Worm (Caenorhabditis elegans) whole organism, L2 larva: ENCODE measurements around the gene Y55F3AM.13.

ENCODE experiments used
- F13H6.1 ChIP-seq: sonication (generic microtip); optimal IDR thresholded peaks from 2 replicates; lab custom pipeline; 2016; ENCODE audit warnings: missing genetic modification characterization, missing compliant biosample characterization
- R02D3.7 ChIP-seq: fragments of 150-350 bp; optimal IDR thresholded peaks from 2 replicates; lab custom pipeline; 2014; ENCODE audit warnings: missing biosample characterization, missing genetic modification characterization
- Y55F3AM.14 ChIP-seq: fragments of 200-800 bp; sonication (Bioruptor generic); optimal IDR thresholded peaks from 2 replicates; lab custom pipeline; 2018; ENCODE audit warnings: mild to moderate bottlenecking, missing genetic modification characterization, missing compliant biosample characterization
- alr-1 ChIP-seq: fragments of 150-350 bp; optimal IDR thresholded peaks from 2 replicates; lab custom pipeline; 2014; ENCODE audit warnings: missing biosample characterization, missing genetic modification characterization
- ama-1 ChIP-seq: fragments of 150-350 bp; optimal IDR thresholded peaks from 2 replicates; lab custom pipeline; 2018; ENCODE audit warnings: inconsistent platforms
- blmp-1 ChIP-seq: sonication (generic microtip); optimal IDR thresholded peaks from 2 replicates; lab custom pipeline; 2017; ENCODE audit warnings: missing genetic modification characterization, mild to moderate bottlenecking, missing compliant biosample characterization, antibody characterized with exemption, moderate library complexity; ENCODE audit not compliant: insufficient read depth
- ceh-16 ChIP-seq: fragments of 150-350 bp; optimal IDR thresholded peaks from 2 replicates; lab custom pipeline; 2014; ENCODE audit warnings: missing biosample characterization, missing genetic modification characterization
- ceh-82 ChIP-seq: fragments of 150-350 bp; optimal IDR thresholded peaks from 2 replicates; lab custom pipeline; 2014; ENCODE audit warnings: missing biosample characterization, missing genetic modification characterization
- crh-2 ChIP-seq: sonication (generic microtip); optimal IDR thresholded peaks from 2 replicates; lab custom pipeline; 2017; ENCODE audit warnings: missing biosample characterization, missing genetic modification characterization
- dmd-4 ChIP-seq: sonication (generic microtip); optimal IDR thresholded peaks from 2 replicates; lab custom pipeline; 2017; ENCODE audit warnings: missing biosample characterization, missing genetic modification characterization
- egl-27 ChIP-seq: sonication (generic microtip); optimal IDR thresholded peaks from 3 replicates; lab custom pipeline; 2017; ENCODE audit warnings: missing biosample characterization, missing genetic modification reagents, missing genetic modification characterization
- elt-1 ChIP-seq: fragments of 150-350 bp; optimal IDR thresholded peaks from 2 replicates; lab custom pipeline; 2014; ENCODE audit warnings: missing biosample characterization, missing genetic modification characterization
- elt-3 ChIP-seq: sonication (generic microtip); optimal IDR thresholded peaks from 2 replicates; lab custom pipeline; 2017; ENCODE audit warnings: missing biosample characterization, missing genetic modification characterization
- fos-1 ChIP-seq: fragments of 150-350 bp; optimal IDR thresholded peaks from 2 replicates; lab custom pipeline; 2014; ENCODE audit warnings: missing biosample characterization, missing genetic modification characterization
- gmeb-1 ChIP-seq: fragments of 150-350 bp; optimal IDR thresholded peaks from 2 replicates; lab custom pipeline; 2014; ENCODE audit warnings: missing biosample characterization, missing genetic modification characterization
- lin-11 ChIP-seq: fragments of 150-350 bp; sonication (generic microtip); optimal IDR thresholded peaks from 2 replicates; lab custom pipeline; 2014; ENCODE audit warnings: missing biosample characterization, missing genetic modification characterization, inconsistent platforms, mixed read lengths
- lin-13 ChIP-seq: fragments of 150-350 bp; optimal IDR thresholded peaks from 2 replicates; lab custom pipeline; 2014; ENCODE audit warnings: missing biosample characterization, missing genetic modification reagents, missing genetic modification characterization
- lin-39 ChIP-seq: fragments of 150-350 bp; optimal IDR thresholded peaks from 2 replicates; lab custom pipeline; 2014; ENCODE audit warnings: missing biosample characterization, missing genetic modification reagents, missing genetic modification characterization
- mab-5 ChIP-seq: fragments of 150-350 bp; optimal IDR thresholded peaks from 2 replicates; lab custom pipeline; 2014; ENCODE audit warnings: missing biosample characterization, missing genetic modification characterization
- mbf-1 ChIP-seq: sonication (generic microtip); optimal IDR thresholded peaks from 2 replicates; lab custom pipeline; 2017; ENCODE audit warnings: missing biosample characterization, missing genetic modification characterization
- nhr-10 ChIP-seq: sonication (generic microtip); optimal IDR thresholded peaks from 2 replicates; lab custom pipeline; 2017; ENCODE audit warnings: missing biosample characterization, missing genetic modification characterization
- nhr-11 ChIP-seq: fragments of 150-350 bp; optimal IDR thresholded peaks from 2 replicates; lab custom pipeline; 2014; ENCODE audit warnings: missing biosample characterization, missing genetic modification characterization
- nhr-12 ChIP-seq: fragments of 150-350 bp; optimal IDR thresholded peaks from 2 replicates; lab custom pipeline; 2014; ENCODE audit warnings: missing biosample characterization, missing genetic modification characterization
- nhr-129 ChIP-seq: fragments of 150-350 bp; optimal IDR thresholded peaks from 2 replicates; lab custom pipeline; 2014; ENCODE audit warnings: missing biosample characterization, missing genetic modification characterization
- nhr-23 ChIP-seq: fragments of 150-350 bp; optimal IDR thresholded peaks from 2 replicates; lab custom pipeline; 2014; ENCODE audit warnings: missing biosample characterization, missing genetic modification reagents, missing genetic modification characterization
- nhr-237 ChIP-seq: fragments of 150-350 bp; optimal IDR thresholded peaks from 2 replicates; lab custom pipeline; 2014; ENCODE audit warnings: missing biosample characterization, missing genetic modification characterization
- nhr-25 ChIP-seq: fragments of 150-350 bp; sonication (generic microtip); optimal IDR thresholded peaks from 3 replicates; lab custom pipeline; 2014; ENCODE audit warnings: missing biosample characterization, missing genetic modification characterization
- nhr-6 ChIP-seq: fragments of 150-350 bp; optimal IDR thresholded peaks from 2 replicates; lab custom pipeline; 2014; ENCODE audit warnings: missing biosample characterization, missing genetic modification characterization
- nhr-77 ChIP-seq: fragments of 150-350 bp; optimal IDR thresholded peaks from 2 replicates; lab custom pipeline; 2014; ENCODE audit warnings: missing biosample characterization, missing genetic modification characterization
- peb-1 ChIP-seq: fragments of 150-350 bp; optimal IDR thresholded peaks from 2 replicates; lab custom pipeline; 2014; ENCODE audit warnings: missing biosample characterization, missing genetic modification characterization
- sem-4 ChIP-seq: fragments of 150-350 bp; optimal IDR thresholded peaks from 2 replicates; lab custom pipeline; 2014; ENCODE audit warnings: missing biosample characterization, missing genetic modification reagents, missing genetic modification characterization
- skn-1 ChIP-seq: sonication (generic microtip); optimal IDR thresholded peaks from 2 replicates; lab custom pipeline; 2017; ENCODE audit warnings: missing biosample characterization, missing genetic modification characterization
- sma-3 ChIP-seq: sonication (generic microtip); optimal IDR thresholded peaks from 2 replicates; lab custom pipeline; 2016; ENCODE audit warnings: missing genetic modification reagents, missing genetic modification characterization, missing compliant biosample characterization
- sma-9 ChIP-seq, 2 experiments: fragments of 150-350 bp in 1 of 2; sonication (generic microtip) in 1 of 2; optimal IDR thresholded peaks; 2 replicates each; lab custom pipeline; 2014 to 2016; ENCODE audit warnings: missing genetic modification characterization in 2 of 2, mild to moderate bottlenecking in 1 of 2, missing biosample characterization in 1 of 2, missing compliant biosample characterization in 1 of 2, missing genetic modification reagents in 1 of 2, moderate library complexity in 1 of 2
- snpc-4 ChIP-seq: fragments of 150-350 bp; optimal IDR thresholded peaks from 2 replicates; lab custom pipeline; 2014; ENCODE audit warnings: missing biosample characterization, missing genetic modification characterization
- unc-39 ChIP-seq: fragments of 150-350 bp; optimal IDR thresholded peaks from 2 replicates; lab custom pipeline; 2014; ENCODE audit warnings: missing biosample characterization, missing genetic modification characterization
- unc-62 ChIP-seq: fragments of 150-350 bp; optimal IDR thresholded peaks from 2 replicates; lab custom pipeline; 2014; ENCODE audit warnings: missing biosample characterization, missing genetic modification reagents, missing genetic modification characterization
- zag-1 ChIP-seq: fragments of 150-350 bp; optimal IDR thresholded peaks from 2 replicates; lab custom pipeline; 2014; ENCODE audit warnings: missing biosample characterization, missing genetic modification characterization
- ztf-1 ChIP-seq: fragments of 200-800 bp; sonication (Bioruptor generic); conservative IDR thresholded peaks from 2 replicates; pipeline ENCODE4 v1.3.6; 2022; ENCODE audit warnings: missing genetic modification characterization, missing compliant biosample characterization
- ztf-11 ChIP-seq: sonication (generic microtip); optimal IDR thresholded peaks from 2 replicates; lab custom pipeline; 2017; ENCODE audit warnings: missing biosample characterization, missing genetic modification characterization
- ztf-4 ChIP-seq: fragments of 150-350 bp; optimal IDR thresholded peaks from 2 replicates; lab custom pipeline; 2014; ENCODE audit warnings: missing biosample characterization, missing genetic modification characterization

The Y55F3AM.13 gene

DNA sequence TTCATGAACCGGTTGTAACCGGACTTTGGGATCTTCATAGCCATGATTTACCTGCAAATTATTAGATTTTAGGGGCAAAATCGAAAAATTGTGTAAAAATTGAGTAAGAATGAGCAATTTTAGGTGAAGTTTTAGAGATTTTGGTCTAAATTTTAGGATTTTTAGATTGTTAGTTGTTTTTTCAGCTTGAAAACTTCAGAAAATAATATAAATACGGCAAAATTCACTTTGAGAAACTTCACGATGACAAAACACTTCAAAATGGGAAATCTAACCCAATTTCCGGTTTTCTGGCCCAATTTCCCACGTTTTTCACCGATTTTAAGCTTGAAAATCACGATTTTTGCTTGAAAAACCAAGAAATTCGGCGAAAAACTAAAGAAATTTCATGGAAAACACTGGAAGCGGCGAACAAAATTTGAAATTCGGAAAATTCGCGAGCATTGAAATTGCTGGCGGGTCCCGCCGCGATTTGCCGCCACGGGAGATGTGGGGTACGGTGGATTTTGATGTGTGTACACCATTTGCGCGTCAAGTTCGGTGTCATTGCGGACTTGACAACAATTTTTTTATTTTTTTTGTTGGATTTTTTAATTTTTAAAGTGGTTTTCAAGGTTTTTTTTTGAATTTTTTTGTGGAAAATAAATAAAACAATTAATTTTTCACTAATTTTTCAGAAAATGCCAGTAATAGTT is 37.9 kb upstream of the Y55F3AM.13 start, which contains the start of the genes cct-8 and Y55F3AR.2 (continued):
- no peak for TF ChIP-seq alr-1 (tag; lab: Kevin White, UChicago)
- TF ChIP-seq sma-3 (GFP tag; lab: Kevin White, UChicago): peak; percentile 98
- peak; percentile 74 for TF ChIP-seq zag-1 (tag; lab: Kevin White, UChicago)
- TF ChIP-seq sma-9 (GFP tag; optimal IDR thresholded peaks at IDR 0.05; lab: Kevin White, UChicago): peak; percentile 96
- no peak for TF ChIP-seq sma-9 (tag; optimal IDR thresholded peaks at IDR 0.05; lab: Kevin White, UChicago)
- peak; percentile 45 for TF ChIP-seq blmp-1
- peak; percentile 10 for TF ChIP-seq lin-39 (tag; lab: Kevin White, UChicago)
- peak; percentile 49 for TF ChIP-seq nhr-12 (tag; lab: Kevin White, UChicago)
- peak; percentile 97 for TF ChIP-seq mab-5 (tag; lab: Kevin White, UChicago)
- TF ChIP-seq skn-1 (tag; lab: Kevin White, UChicago): peak; percentile 77
- TF ChIP-seq nhr-25 (tag; lab: Kevin White, UChicago): peak; percentile 98
- TF ChIP-seq Y55F3AM.14 (GFP tag; lab: Kevin White, UChicago): peak; percentile 96

DNA sequence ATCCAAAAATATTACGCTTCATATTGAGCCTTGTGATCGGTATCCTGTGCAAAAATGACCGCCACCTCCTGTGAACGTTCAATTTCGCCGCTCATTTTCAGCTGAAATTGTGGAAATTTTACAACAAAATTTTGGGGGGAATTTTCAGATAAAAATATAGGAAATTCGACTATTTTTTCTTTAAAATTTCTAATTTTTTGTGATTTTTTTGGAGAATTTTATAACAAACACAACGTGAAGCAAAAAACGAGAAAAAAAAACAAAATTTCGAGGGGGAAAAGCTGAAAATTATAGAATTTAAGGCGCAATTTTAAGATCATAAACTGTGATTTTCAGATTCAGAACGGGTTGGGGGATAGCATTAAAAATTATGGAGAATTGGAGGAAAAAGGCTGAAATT is 30.8 kb upstream of the Y55F3AM.13 start, which contains the start of gene csn-4:
Gene csn-4 (minus strand): TSS at position 101 of the 400 bp plus-strand sequence.
- TF ChIP-seq alr-1 (tag; lab: Kevin White, UChicago) (no peak), nhr-23 (no peak), sma-9 (GFP tag; optimal IDR thresholded peaks at IDR 0.05; lab: Kevin White, UChicago) (no peak), sma-9 (tag; optimal IDR thresholded peaks at IDR 0.05; lab: Kevin White, UChicago) (no peak)

DNA sequence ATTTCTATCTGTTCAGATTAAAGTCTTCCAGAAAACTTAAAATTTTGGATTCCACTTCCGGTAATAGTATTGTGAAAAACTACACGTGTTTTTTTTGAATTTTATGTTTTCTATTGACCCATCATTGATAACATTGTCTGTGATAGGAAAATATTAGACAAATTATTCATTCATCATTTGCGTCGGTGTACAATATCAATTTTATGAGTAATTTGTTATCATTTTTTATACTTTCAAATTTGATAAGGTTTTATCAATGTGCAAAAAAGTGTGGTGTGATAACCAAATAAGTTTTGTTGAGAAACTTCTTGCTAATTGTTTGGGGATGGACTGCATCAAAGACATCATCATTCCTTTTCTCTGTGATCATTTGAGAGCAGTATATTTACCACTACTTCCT is 19.4 kb upstream of the Y55F3AM.13 start:
- TF ChIP-seq mbf-1 (tag; lab: Kevin White, UChicago) (no peak), fos-1 (tag; lab: Kevin White, UChicago) (peak; percentile 98)

DNA sequence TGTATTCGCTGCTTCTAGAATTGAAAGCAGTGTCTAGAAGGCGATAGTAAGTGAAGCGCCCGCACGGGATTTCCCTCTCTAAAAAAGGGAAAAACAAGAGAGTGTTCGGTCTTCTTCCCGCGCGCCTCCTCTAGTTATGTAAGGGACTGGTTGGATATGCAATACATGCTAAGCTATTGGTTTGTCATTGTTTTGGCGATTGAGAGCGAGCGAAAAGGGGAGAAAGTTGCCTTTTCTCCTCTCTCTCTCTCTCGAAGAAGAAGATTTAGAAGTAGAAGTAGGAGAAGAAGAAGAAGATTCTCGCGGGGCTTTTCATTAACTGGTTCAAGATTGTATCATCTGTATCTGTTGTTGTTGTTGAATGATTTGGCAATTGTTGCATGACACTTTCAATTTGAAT is 18.0 kb upstream of the Y55F3AM.13 start:
- no peak for TF ChIP-seq nhr-25 (tag; lab: Kevin White, UChicago)
- no peak for TF ChIP-seq elt-1 (tag; lab: Kevin White, UChicago)
- TF ChIP-seq Y55F3AM.14 (GFP tag; lab: Kevin White, UChicago): no peak
- no peak for TF ChIP-seq ztf-11 (tag; lab: Kevin White, UChicago)
- no peak for TF ChIP-seq fos-1 (tag; lab: Kevin White, UChicago)
- no peak for TF ChIP-seq nhr-10
- TF ChIP-seq sem-4 (tag; lab: Kevin White, UChicago): no peak
- no peak for TF ChIP-seq ama-1 (lab: Kevin White, UChicago)
- no peak for TF ChIP-seq dmd-4 (tag; lab: Kevin White, UChicago)
- no peak for TF ChIP-seq nhr-237 (tag; lab: Kevin White, UChicago)
- no peak for TF ChIP-seq peb-1 (tag; lab: Kevin White, UChicago)
- no peak for TF ChIP-seq unc-39 (tag; lab: Kevin White, UChicago)
- TF ChIP-seq crh-2 (tag; lab: Kevin White, UChicago): no peak
- no peak for TF ChIP-seq lin-13 (GFP tag; lab: Kevin White, UChicago)
- TF ChIP-seq F13H6.1 (tag; lab: Kevin White, UChicago): no peak
- TF ChIP-seq ceh-16: no peak
- no peak for TF ChIP-seq egl-27
- TF ChIP-seq R02D3.7: no peak
- TF ChIP-seq, all 48 proteins: peak for 0

DNA sequence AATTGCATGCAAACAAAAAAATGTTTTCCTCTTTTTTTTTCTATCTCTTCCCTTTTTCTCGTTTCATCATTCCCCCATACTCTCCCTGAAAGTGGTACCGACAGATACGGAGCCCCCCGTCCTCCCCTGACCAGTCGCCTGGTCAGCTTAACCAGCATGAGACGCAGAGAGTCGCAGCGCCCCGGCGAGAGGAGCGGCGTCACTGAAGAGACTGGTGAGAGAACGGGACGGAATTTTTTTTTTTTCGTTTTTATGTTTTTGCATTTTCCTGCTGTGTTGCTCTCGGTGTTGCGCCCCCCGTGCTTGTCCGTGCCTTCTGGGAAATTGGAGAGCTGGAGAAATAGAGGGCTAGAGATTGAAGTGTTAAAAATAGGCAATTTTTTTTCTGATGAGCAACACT is 14.3 kb upstream of the Y55F3AM.13 start:
- TF ChIP-seq elt-3 (tag; lab: Kevin White, UChicago) (no peak), nhr-12 (tag; lab: Kevin White, UChicago) (no peak), nhr-11 (tag; lab: Kevin White, UChicago) (peak; percentile 45), ztf-1 (GFP tag; lab: Robert Waterston, UW) (no peak), zag-1 (tag; lab: Kevin White, UChicago) (peak; percentile 96), lin-39 (tag; lab: Kevin White, UChicago) (no peak), elt-1 (tag; lab: Kevin White, UChicago) (no peak), gmeb-1 (tag; lab: Kevin White, UChicago) (peak; percentile 57), ztf-4 (tag; lab: Kevin White, UChicago) (peak; percentile 4), unc-39 (tag; lab: Kevin White, UChicago) (no peak), R02D3.7 (peak; percentile 9), lin-11 (peak; percentile 85), nhr-129 (tag; lab: Kevin White, UChicago) (peak; percentile 73), nhr-23 (no peak), egl-27 (peak; percentile 81), nhr-6 (tag; lab: Kevin White, UChicago) (no peak), sma-3 (GFP tag; lab: Kevin White, UChicago) (no peak), skn-1 (tag; lab: Kevin White, UChicago) (no peak), blmp-1 (no peak), ceh-82 (tag; lab: Kevin White, UChicago) (peak; percentile 58), nhr-237 (tag; lab: Kevin White, UChicago) (no peak), crh-2 (tag; lab: Kevin White, UChicago) (peak; percentile 52), unc-62 (peak; percentile 22), Y55F3AM.14 (GFP tag; lab: Kevin White, UChicago) (no peak), ztf-11 (tag; lab: Kevin White, UChicago) (no peak), mbf-1 (tag; lab: Kevin White, UChicago) (no peak), snpc-4 (tag; lab: Kevin White, UChicago) (peak; percentile 52), nhr-77 (peak; percentile 15), lin-13 (GFP tag; lab: Kevin White, UChicago) (peak; percentile 63), sem-4 (tag; lab: Kevin White, UChicago) (peak; percentile 82)
